Fruit fly (Drosophila melanogaster) whole organism, embryonic: ENCODE data around the gene Cpsf5.

ENCODE experiments used
- Atf6 ChIP-seq: fragments of 200-800 bp; sonication (Bioruptor generic); IDR thresholded peaks from 2 replicates; pipeline ENCODE4 v1.3.6; 2022; ENCODE audit warnings: missing biosample characterization, missing genetic modification characterization
- BtbVII ChIP-seq: fragments of 200-800 bp; sonication (Bioruptor generic); optimal IDR thresholded peaks from 3 replicates; lab custom pipeline; 2017; ENCODE audit warnings: missing biosample characterization, mild to moderate bottlenecking, missing genetic modification characterization
- CG11723 ChIP-seq: fragments of 200-800 bp; sonication (Bioruptor generic); optimal IDR thresholded peaks from 2 replicates; lab custom pipeline; 2017; ENCODE audit warnings: missing biosample characterization, mild to moderate bottlenecking, missing genetic modification characterization
- CG1233 ChIP-seq: fragments of 200-800 bp; sonication (Bioruptor generic); optimal IDR thresholded peaks from 4 replicates; lab custom pipeline; 2018; ENCODE audit warnings: missing biosample characterization, mild to moderate bottlenecking, missing genetic modification characterization
- CG13287 ChIP-seq: fragments of 200-800 bp; sonication (Bioruptor generic); IDR thresholded peaks from 2 replicates; pipeline ENCODE4 v1.3.6; 2022; ENCODE audit warnings: missing biosample characterization, missing genetic modification characterization; ENCODE audit not compliant: partially characterized antibody
- CG1529 ChIP-seq: fragments of 200-800 bp; sonication (Bioruptor generic); optimal IDR thresholded peaks from 3 replicates; lab custom pipeline; 2018; ENCODE audit warnings: missing biosample characterization, missing genetic modification characterization
- CG16779 ChIP-seq: fragments of 200-800 bp; sonication (Bioruptor generic); IDR thresholded peaks from 2 replicates; pipeline ENCODE4 v1.3.6; 2022; ENCODE audit warnings: missing biosample characterization, missing genetic modification characterization
- CG17186 ChIP-seq: fragments of 200-800 bp; sonication (Bioruptor generic); optimal IDR thresholded peaks from 3 replicates; lab custom pipeline; 2017; ENCODE audit warnings: missing biosample characterization, missing genetic modification reagents, missing genetic modification characterization
- CG17361 ChIP-seq: fragments of 200-800 bp; sonication (Bioruptor generic); IDR thresholded peaks from 3 replicates; pipeline ENCODE4 v1.3.6; 2022; ENCODE audit warnings: missing biosample characterization, missing genetic modification characterization
- CG18262 ChIP-seq: fragments of 200-800 bp; optimal IDR thresholded peaks from 3 replicates; lab custom pipeline; 2019; ENCODE audit warnings: missing biosample characterization, mild to moderate bottlenecking, missing genetic modification characterization, moderate library complexity
- CG1832 ChIP-seq: fragments of 200-800 bp; sonication (Bioruptor generic); optimal IDR thresholded peaks from 2 replicates; lab custom pipeline; 2017; ENCODE audit warnings: missing biosample characterization, mild to moderate bottlenecking, missing genetic modification characterization, inconsistent platforms
- CG30403 ChIP-seq: fragments of 200-800 bp; sonication (Bioruptor generic); optimal IDR thresholded peaks from 3 replicates; lab custom pipeline; 2016; ENCODE audit warnings: missing biosample characterization, missing genetic modification characterization
- CG3281 ChIP-seq: fragments of 200-800 bp; sonication (Bioruptor generic); optimal IDR thresholded peaks from 3 replicates; lab custom pipeline; 2017; ENCODE audit warnings: missing biosample characterization, mild to moderate bottlenecking, missing genetic modification characterization
- CG4854 ChIP-seq: fragments of 200-800 bp; sonication (Bioruptor generic); optimal IDR thresholded peaks from 2 replicates; lab custom pipeline; 2016; ENCODE audit warnings: missing biosample characterization, missing genetic modification characterization, inconsistent platforms
- CG7271 ChIP-seq: fragments of 200-800 bp; sonication (Bioruptor generic); optimal IDR thresholded peaks from 2 replicates; lab custom pipeline; 2018; ENCODE audit warnings: missing biosample characterization, mild to moderate bottlenecking, missing genetic modification characterization, moderate library complexity
- CG7745 ChIP-seq: fragments of 200-800 bp; sonication (Bioruptor generic); optimal IDR thresholded peaks from 2 replicates; lab custom pipeline; 2018; ENCODE audit warnings: missing biosample characterization, mild to moderate bottlenecking, missing genetic modification characterization, moderate library complexity
- CG8290 ChIP-seq, 3 experiments: fragments of 200-800 bp; sonication (Bioruptor generic); optimal IDR thresholded peaks; 2 replicates each; lab custom pipeline; 2016 to 2019; ENCODE audit warnings: missing biosample characterization in 3 of 3, missing genetic modification characterization in 3 of 3, mild to moderate bottlenecking in 2 of 3, moderate library complexity in 1 of 3
- Camta ChIP-seq: fragments of 200-800 bp; sonication (Bioruptor generic); optimal IDR thresholded peaks from 2 replicates; lab custom pipeline; 2016; ENCODE audit warnings: missing biosample characterization, missing genetic modification characterization
- CoRest ChIP-seq: fragments of 200-800 bp; sonication (Bioruptor generic); optimal IDR thresholded peaks from 3 replicates; lab custom pipeline; 2018; ENCODE audit warnings: missing biosample characterization, mild to moderate bottlenecking, missing genetic modification characterization, moderate library complexity
- Deaf1 ChIP-seq: fragments of 200-800 bp; optimal IDR thresholded peaks from 3 replicates; lab custom pipeline; 2019; ENCODE audit warnings: missing biosample characterization, mild to moderate bottlenecking, missing genetic modification characterization, moderate library complexity
- Dp ChIP-seq: fragments of 200-800 bp; sonication (Bioruptor generic); optimal IDR thresholded peaks from 2 replicates; lab custom pipeline; 2018; ENCODE audit warnings: missing biosample characterization, mild to moderate bottlenecking, missing genetic modification characterization, moderate library complexity
- ERR ChIP-seq: fragments of 200-800 bp; sonication (Bioruptor generic); optimal IDR thresholded peaks from 2 replicates; lab custom pipeline; 2016; ENCODE audit warnings: missing biosample characterization, missing genetic modification characterization
- Ets97D ChIP-seq: fragments of 200-800 bp; sonication (Bioruptor generic); optimal IDR thresholded peaks from 3 replicates; lab custom pipeline; 2016; ENCODE audit warnings: missing biosample characterization, missing genetic modification characterization
- HmgD ChIP-seq: fragments of 200-800 bp; sonication (Bioruptor generic); optimal IDR thresholded peaks from 3 replicates; lab custom pipeline; 2016; ENCODE audit warnings: missing biosample characterization, missing genetic modification characterization
- Lhr ChIP-seq: fragments of 200-800 bp; sonication (Bioruptor generic); optimal IDR thresholded peaks from 3 replicates; lab custom pipeline; 2017; ENCODE audit warnings: mild to moderate bottlenecking, missing biosample characterization, missing genetic modification reagents, missing genetic modification characterization
- Med ChIP-seq: fragments of 200-800 bp; sonication (Bioruptor generic); peaks from one replicate; lab custom pipeline; 2016; ENCODE audit warnings: missing biosample characterization, missing genetic modification characterization, mild to moderate bottlenecking, inconsistent platforms, moderate library complexity
- Nf-YC ChIP-seq: fragments of 200-800 bp; optimal IDR thresholded peaks from 3 replicates; lab custom pipeline; 2019; ENCODE audit warnings: missing biosample characterization, mild to moderate bottlenecking, missing genetic modification characterization, moderate library complexity
- NfI ChIP-seq: fragments of 200-800 bp; sonication (Bioruptor generic); optimal IDR thresholded peaks from 3 replicates; lab custom pipeline; 2018; ENCODE audit warnings: missing biosample characterization, mild to moderate bottlenecking, missing genetic modification characterization, moderate library complexity
- Vsx1 ChIP-seq: fragments of 200-800 bp; sonication (Bioruptor generic); optimal IDR thresholded peaks from 2 replicates; lab custom pipeline; 2017; ENCODE audit warnings: missing biosample characterization, mild to moderate bottlenecking, missing genetic modification characterization, missing genetic modification reagents
- Xrp1 ChIP-seq: fragments of 200-800 bp; sonication (Bioruptor generic); IDR thresholded peaks from 2 replicates; pipeline ENCODE4 v1.3.6; 2022; ENCODE audit warnings: missing biosample characterization, missing genetic modification characterization
- amos ChIP-seq: fragments of 200-800 bp; sonication (Bioruptor generic); IDR thresholded peaks from 2 replicates; pipeline ENCODE4 v1.3.6; 2022; ENCODE audit warnings: missing biosample characterization, missing genetic modification characterization; ENCODE audit not compliant: partially characterized antibody
- chif ChIP-seq, 2 experiments: fragments of 200-800 bp; sonication (Bioruptor generic); optimal IDR thresholded peaks; 3 replicates each; lab custom pipeline; 2016; ENCODE audit warnings: missing biosample characterization in 2 of 2, missing genetic modification characterization in 2 of 2
- da ChIP-seq: fragments of 200-800 bp; sonication (Bioruptor generic); optimal IDR thresholded peaks from 2 replicates; lab custom pipeline; 2016; ENCODE audit warnings: missing biosample characterization, missing genetic modification characterization
- dpn ChIP-seq, 2 experiments: fragments of 200-800 bp; sonication (Bioruptor generic); optimal IDR thresholded peaks; 3 replicates each; lab custom pipeline; 2016; ENCODE audit warnings: missing biosample characterization in 2 of 2, missing genetic modification characterization in 2 of 2
- gro ChIP-seq: fragments of 200-800 bp; sonication (Bioruptor generic); optimal IDR thresholded peaks from 2 replicates; lab custom pipeline; 2016; ENCODE audit warnings: missing biosample characterization, missing genetic modification characterization
- insv ChIP-seq, 2 experiments: fragments of 200-800 bp; sonication (Bioruptor generic); optimal IDR thresholded peaks; 3 replicates each; lab custom pipeline; 2016 to 2018; ENCODE audit warnings: missing biosample characterization in 2 of 2, missing genetic modification characterization in 2 of 2
- inv ChIP-seq: fragments of 200-800 bp; sonication (Bioruptor generic); IDR thresholded peaks from 2 replicates; pipeline ENCODE4 v1.3.6; 2022; ENCODE audit warnings: missing biosample characterization, missing genetic modification characterization; ENCODE audit not compliant: partially characterized antibody
- kay ChIP-seq: fragments of 200-800 bp; sonication (Bioruptor generic); optimal IDR thresholded peaks from 2 replicates; lab custom pipeline; 2016; ENCODE audit warnings: missing biosample characterization, missing genetic modification characterization
- mld ChIP-seq: fragments of 200-800 bp; sonication (Bioruptor generic); IDR thresholded peaks from 3 replicates; pipeline ENCODE4 v1.3.6; 2022; ENCODE audit warnings: missing biosample characterization, missing genetic modification characterization; ENCODE audit not compliant: partially characterized antibody
- phol ChIP-seq: fragments of 200-800 bp; sonication (Bioruptor generic); optimal IDR thresholded peaks from 3 replicates; lab custom pipeline; 2018; ENCODE audit warnings: missing biosample characterization, mild to moderate bottlenecking, missing genetic modification characterization, moderate library complexity
- row ChIP-seq: fragments of 200-800 bp; sonication (Bioruptor generic); IDR thresholded peaks from 3 replicates; pipeline ENCODE4 v1.3.6; 2022; ENCODE audit warnings: missing biosample characterization, missing genetic modification characterization
- sd ChIP-seq: fragments of 200-800 bp; sonication (Bioruptor generic); optimal IDR thresholded peaks from 3 replicates; lab custom pipeline; 2018; ENCODE audit warnings: missing biosample characterization, mild to moderate bottlenecking, missing genetic modification characterization, moderate library complexity
- slbo ChIP-seq: fragments of 200-800 bp; sonication (Bioruptor generic); IDR thresholded peaks from 2 replicates; pipeline ENCODE4 v1.3.6; 2022; ENCODE audit warnings: missing biosample characterization, missing genetic modification characterization
- slou ChIP-seq: fragments of 200-800 bp; sonication (Bioruptor generic); optimal IDR thresholded peaks from 3 replicates; lab custom pipeline; 2016; ENCODE audit warnings: missing biosample characterization, missing genetic modification characterization
- sug ChIP-seq: fragments of 200-800 bp; optimal IDR thresholded peaks from 2 replicates; lab custom pipeline; 2019; ENCODE audit warnings: missing biosample characterization, mild to moderate bottlenecking, missing genetic modification characterization, moderate library complexity
- unc-4 ChIP-seq: fragments of 200-800 bp; sonication (Bioruptor generic); IDR thresholded peaks from 2 replicates; pipeline ENCODE4 v1.3.6; 2022; ENCODE audit warnings: missing biosample characterization, missing genetic modification characterization; ENCODE audit not compliant: partially characterized antibody
- vfl ChIP-seq: fragments of 200-800 bp; sonication (Bioruptor generic); optimal IDR thresholded peaks from 2 replicates; lab custom pipeline; 2016; ENCODE audit warnings: missing biosample characterization, missing genetic modification characterization
- zen ChIP-seq: fragments of 200-800 bp; sonication (Bioruptor generic); optimal IDR thresholded peaks from 3 replicates; lab custom pipeline; 2018; ENCODE audit warnings: missing biosample characterization, mild to moderate bottlenecking, missing genetic modification characterization, moderate library complexity

Cpsf5 gene

DNA sequence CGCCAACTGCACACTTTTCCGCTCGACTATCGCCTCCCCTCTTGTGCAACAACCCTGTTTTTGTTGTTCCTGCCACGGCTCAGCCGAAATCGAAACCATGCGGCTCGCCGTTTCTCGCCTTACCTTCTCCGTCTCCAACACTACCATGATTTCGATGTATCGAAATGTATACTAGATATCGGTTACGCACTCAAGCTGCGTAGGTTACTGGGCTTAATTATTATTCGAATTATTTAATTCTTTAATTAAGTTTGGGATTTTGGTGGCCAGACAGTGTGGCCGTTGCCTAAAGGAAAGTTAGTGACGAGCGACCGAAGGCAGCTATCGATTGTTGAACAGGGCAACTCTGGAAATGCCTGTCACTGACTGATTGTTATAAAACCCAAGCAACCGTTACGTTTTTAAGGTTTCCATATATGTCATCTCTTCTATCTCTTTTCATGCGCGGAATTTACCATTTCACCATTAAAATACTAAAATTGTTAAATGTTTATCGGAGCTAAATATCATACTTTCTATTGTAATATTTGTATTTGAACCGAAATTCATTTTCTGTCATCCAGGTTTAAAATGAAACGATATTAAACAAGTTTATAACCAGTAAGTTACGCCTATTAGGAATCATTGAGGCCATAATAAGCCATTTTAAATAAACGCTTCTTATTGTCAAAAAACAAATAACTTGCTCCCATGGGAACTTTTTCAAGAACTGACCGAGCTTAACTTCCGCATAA, 8.5 kb upstream of the Cpsf5 start, which contains the start of gene eIF4E1 (continued):
- TF ChIP-seq CG1832 (GFP tag; lab: Kevin White, UChicago) (no peak), CG13287 (GFP tag; lab: Robert Waterston, UW) (peak; percentile 80), CG7745 (tag; lab: Kevin White, UChicago) (peak; percentile 57), CG17361 (GFP tag; lab: Robert Waterston, UW) (peak; percentile 28; the same call in 1 of the 3 replicates), Vsx1 (GFP tag; lab: Kevin White, UChicago) (no peak), Camta (peak; percentile 32), CG1233 (GFP tag; lab: Kevin White, UChicago) (peak; percentile 1), ERR (GFP tag; lab: Kevin White, UChicago) (peak; percentile 3), row (peak; percentile 50), CG4854 (no peak), phol (tag; lab: Kevin White, UChicago) (peak; percentile 62), Nf-YC (tag; lab: Kevin White, UChicago) (peak; percentile 47), sd (tag; lab: Kevin White, UChicago) (peak; percentile 21), NfI (GFP tag; lab: Kevin White, UChicago) (peak; percentile 27), Atf6 (GFP tag; lab: Robert Waterston, UW) (no peak), CG16779 (GFP tag; lab: Robert Waterston, UW) (no peak), CoRest (tag; lab: Kevin White, UChicago) (peak; percentile 61), CG17186 (GFP tag; lab: Kevin White, UChicago) (peak; percentile 52), Xrp1 (GFP tag; lab: Robert Waterston, UW) (no peak), Lhr (peak; percentile 79), amos (GFP tag; lab: Robert Waterston, UW) (peak; percentile 86), inv (peak; percentile 81), unc-4 (GFP tag; lab: Robert Waterston, UW) (peak; percentile 74), dpn (GFP tag; optimal IDR thresholded peaks at IDR 0.05; lab: Kevin White, UChicago) (peak in 1 of 2 experiments; percentile 62), kay (GFP tag; lab: Kevin White, UChicago) (peak; percentile 23), CG7271 (tag; lab: Kevin White, UChicago) (no peak), slbo (GFP tag; lab: Robert Waterston, UW) (peak; percentile 65; the same call in 1 of the 2 replicates), CG11723 (GFP tag; lab: Kevin White, UChicago) (no peak), CG30403 (GFP tag; lab: Kevin White, UChicago) (peak; percentile 7), CG18262 (peak; percentile 0), vfl (GFP tag; lab: Kevin White, UChicago) (peak; percentile 28), Ets97D (GFP tag; lab: Kevin White, UChicago) (peak; percentile 96), Deaf1 (no peak), sug (tag; lab: Kevin White, UChicago) (peak; percentile 14), BtbVII (GFP tag; lab: Kevin White, UChicago) (no peak), zen (tag; lab: Kevin White, UChicago) (peak; percentile 30), Med (GFP tag; lab: Kevin White, UChicago) (peak; percentile 74), CG8290 (GFP tag; optimal IDR thresholded peaks at IDR 0.05; lab: Kevin White, UChicago) (peak; percentile 30), CG8290 (tag; optimal IDR thresholded peaks at IDR 0.05; lab: Kevin White, UChicago) (peak in 1 of 2 experiments; percentile 55), chif (GFP tag; optimal IDR thresholded peaks at IDR 0.05; lab: Kevin White, UChicago) (peak in 1 of 2 experiments; percentile 4), gro (GFP tag; lab: Kevin White, UChicago) (peak; percentile 32), da (GFP tag; lab: Kevin White, UChicago) (no peak), HmgD (GFP tag; lab: Kevin White, UChicago) (peak; percentile 55), insv (GFP tag; optimal IDR thresholded peaks at IDR 0.05; lab: Kevin White, UChicago) (no peak), CG3281 (GFP tag; lab: Kevin White, UChicago) (peak; percentile 87), slou (peak; percentile 9), Dp (peak; percentile 54), mld (GFP tag; lab: Robert Waterston, UW) (peak; percentile 68), CG1529 (GFP tag; lab: Kevin White, UChicago) (no peak)
